Worm (Caenorhabditis elegans) whole organism, L4 larva: Measurements from ENCODE around the gene adt-1.

ENCODE experiments used
- F10B5.3 ChIP-seq: sonication (generic microtip); optimal IDR thresholded peaks from 2 replicates; lab custom pipeline; 2016; ENCODE audit warnings: mild to moderate bottlenecking, missing genetic modification characterization, missing compliant biosample characterization
- F37D6.2 ChIP-seq: sonication (generic microtip); optimal IDR thresholded peaks from 2 replicates; lab custom pipeline; 2016; ENCODE audit warnings: mild to moderate bottlenecking, missing genetic modification characterization, missing compliant biosample characterization
- R02D3.7 ChIP-seq: fragments of 150-350 bp; sonication (generic microtip); optimal IDR thresholded peaks from 3 replicates; lab custom pipeline; 2014; ENCODE audit warnings: missing biosample characterization, missing genetic modification characterization
- T26A8.4 ChIP-seq: fragments of 200-800 bp; sonication (Bioruptor generic); IDR thresholded peaks from 2 replicates; pipeline ENCODE4 v1.3.6; 2022; ENCODE audit warnings: missing genetic modification characterization, missing compliant biosample characterization
- Y105C5A.15 ChIP-seq: fragments of 200-800 bp; sonication (Bioruptor generic); IDR thresholded peaks from 2 replicates; pipeline ENCODE4 v1.3.6; 2022; ENCODE audit warnings: missing genetic modification characterization, missing compliant biosample characterization
- Y48G9A.11 ChIP-seq: fragments of 200-800 bp; sonication (Bioruptor generic); IDR thresholded peaks from 2 replicates; pipeline ENCODE4 v1.3.6; 2022; ENCODE audit warnings: missing genetic modification reagents, missing genetic modification characterization, missing compliant biosample characterization
- Y75B8A.6 ChIP-seq: fragments of 200-800 bp; sonication (Bioruptor generic); IDR thresholded peaks from 2 replicates; pipeline ENCODE4 v1.3.6; 2022; ENCODE audit warnings: missing genetic modification reagents, missing genetic modification characterization, missing compliant biosample characterization
- ZK337.2 ChIP-seq: fragments of 200-800 bp; sonication (Bioruptor generic); IDR thresholded peaks from 2 replicates; pipeline ENCODE4 v1.3.6; 2022; ENCODE audit warnings: missing genetic modification reagents, missing genetic modification characterization, missing compliant biosample characterization
- aha-1 ChIP-seq: fragments of 150-350 bp; peaks from one replicate; lab custom pipeline; 2014; ENCODE audit warnings: missing biosample characterization, missing genetic modification characterization
- ceh-28 ChIP-seq: fragments of 150-350 bp; optimal IDR thresholded peaks from 2 replicates; lab custom pipeline; 2014; ENCODE audit warnings: missing biosample characterization, missing genetic modification reagents, missing genetic modification characterization
- ceh-32 ChIP-seq: sonication (generic microtip); optimal IDR thresholded peaks from 2 replicates; lab custom pipeline; 2016; ENCODE audit warnings: mild to moderate bottlenecking, missing genetic modification characterization, missing compliant biosample characterization; ENCODE audit not compliant: poor library complexity
- ceh-44 ChIP-seq: fragments of 200-800 bp; sonication (Bioruptor generic); IDR thresholded peaks from 2 replicates; pipeline ENCODE4 v1.3.6; 2022; ENCODE audit warnings: missing genetic modification reagents, missing genetic modification characterization, missing compliant biosample characterization
- ceh-62 ChIP-seq: sonication (generic microtip); optimal IDR thresholded peaks from 2 replicates; lab custom pipeline; 2017; ENCODE audit warnings: missing biosample characterization, missing genetic modification characterization
- cey-2 ChIP-seq: sonication (generic microtip); optimal IDR thresholded peaks from 3 replicates; lab custom pipeline; 2017; ENCODE audit warnings: missing genetic modification characterization, mild to moderate bottlenecking, missing compliant biosample characterization, antibody characterized with exemption, borderline replicate concordance; ENCODE audit not compliant: insufficient read depth
- daf-16 ChIP-seq, 3 experiments: sonication (generic microtip); optimal IDR thresholded peaks; 2 replicates each; lab custom pipeline; 2016 to 2017; ENCODE audit warnings: missing genetic modification characterization in 3 of 3, missing genetic modification reagents in 3 of 3, mild to moderate bottlenecking in 2 of 3, missing compliant biosample characterization in 2 of 3, missing biosample characterization in 1 of 3, moderate library complexity in 1 of 3
- daf-8 ChIP-seq: fragments of 200-800 bp; sonication (Bioruptor generic); IDR thresholded peaks from 2 replicates; pipeline ENCODE4 v1.3.6; 2022; ENCODE audit warnings: missing genetic modification characterization, missing compliant biosample characterization
- dmd-6 ChIP-seq: fragments of 200-800 bp; sonication (Bioruptor generic); IDR thresholded peaks from 2 replicates; pipeline ENCODE4 v1.3.6; 2022; ENCODE audit warnings: missing genetic modification reagents, missing genetic modification characterization, missing compliant biosample characterization
- duxl-1 ChIP-seq: sonication (generic microtip); optimal IDR thresholded peaks from 2 replicates; lab custom pipeline; 2016; ENCODE audit warnings: mild to moderate bottlenecking, missing genetic modification characterization, moderate library complexity, missing compliant biosample characterization; ENCODE audit not compliant: poor library complexity
- dve-1 ChIP-seq: sonication (generic microtip); optimal IDR thresholded peaks from 2 replicates; lab custom pipeline; 2017; ENCODE audit warnings: antibody characterized with exemption, mild to moderate bottlenecking, missing genetic modification characterization, missing compliant biosample characterization; ENCODE audit not compliant: insufficient read depth
- fkh-10 ChIP-seq: fragments of 150-350 bp; optimal IDR thresholded peaks from 2 replicates; lab custom pipeline; 2014; ENCODE audit warnings: missing biosample characterization, missing genetic modification reagents, missing genetic modification characterization
- hlh-11 ChIP-seq: fragments of 200-800 bp; sonication (Bioruptor generic); optimal IDR thresholded peaks from 2 replicates; lab custom pipeline; 2018; ENCODE audit warnings: mild to moderate bottlenecking, missing genetic modification characterization, missing compliant biosample characterization
- hlh-30 ChIP-seq: sonication (generic microtip); optimal IDR thresholded peaks from 2 replicates; lab custom pipeline; 2017; ENCODE audit warnings: antibody characterized with exemption, mild to moderate bottlenecking, missing genetic modification characterization, missing compliant biosample characterization; ENCODE audit not compliant: insufficient read depth
- hmg-1.1 ChIP-seq: fragments of 200-800 bp; sonication (Bioruptor generic); IDR thresholded peaks from 2 replicates; pipeline ENCODE4 v1.3.6; 2022; ENCODE audit warnings: missing genetic modification reagents, missing genetic modification characterization, missing compliant biosample characterization
- jun-1 ChIP-seq: fragments of 150-350 bp; optimal IDR thresholded peaks from 2 replicates; lab custom pipeline; 2014; ENCODE audit warnings: missing biosample characterization, missing genetic modification reagents, missing genetic modification characterization
- lin-13 ChIP-seq: fragments of 150-350 bp; optimal IDR thresholded peaks from 2 replicates; lab custom pipeline; 2014; ENCODE audit warnings: missing biosample characterization, missing genetic modification reagents, missing genetic modification characterization
- lin-29 ChIP-seq: fragments of 200-800 bp; sonication (Bioruptor generic); IDR thresholded peaks from 2 replicates; pipeline ENCODE4 v1.3.6; 2022; ENCODE audit warnings: missing genetic modification reagents, missing genetic modification characterization, missing compliant biosample characterization
- lsy-2 ChIP-seq, 2 experiments: fragments of 150-350 bp in 1 of 2; sonication (generic microtip) in 1 of 2; optimal IDR thresholded peaks; 2 replicates each; lab custom pipeline; 2014 to 2017; ENCODE audit warnings: missing biosample characterization in 2 of 2, missing genetic modification characterization in 2 of 2
- mdl-1 ChIP-seq, 2 experiments: fragments of 150-350 bp in 1 of 2; sonication (generic microtip) in 1 of 2; optimal IDR thresholded peaks; 2 replicates each; lab custom pipeline; 2014 to 2017; ENCODE audit warnings: missing biosample characterization in 2 of 2, missing genetic modification characterization in 2 of 2
- mdt-29 ChIP-seq: fragments of 200-800 bp; sonication (Bioruptor generic); IDR thresholded peaks from 2 replicates; pipeline ENCODE4 v1.3.6; 2022; ENCODE audit warnings: missing genetic modification reagents, missing genetic modification characterization, missing compliant biosample characterization
- mxl-2 ChIP-seq: fragments of 200-800 bp; sonication (Bioruptor generic); conservative IDR thresholded peaks from 2 replicates; pipeline ENCODE4 v1.3.6; 2022; ENCODE audit warnings: missing genetic modification reagents, missing genetic modification characterization, missing compliant biosample characterization
- nhr-28 ChIP-seq: fragments of 150-350 bp; optimal IDR thresholded peaks from 2 replicates; lab custom pipeline; 2014; ENCODE audit warnings: missing biosample characterization, missing genetic modification characterization
- nhr-42 ChIP-seq: fragments of 200-800 bp; sonication (Bioruptor generic); IDR thresholded peaks from 2 replicates; pipeline ENCODE4 v1.3.6; 2022; ENCODE audit warnings: missing genetic modification characterization, missing compliant biosample characterization
- pha-4 ChIP-seq, 2 experiments: fragments of 150-350 bp in 1 of 2; fragments of 200-800 bp in 1 of 2; sonication (Bioruptor generic) in 1 of 2; IDR thresholded peaks in 1 of 2; optimal IDR thresholded peaks in 1 of 2; 2 replicates each; pipeline versions ENCODE4 v1.3.6 to Lab custom; 2014 to 2022; ENCODE audit warnings: missing genetic modification characterization in 2 of 2, missing genetic modification reagents in 2 of 2, missing biosample characterization in 1 of 2, missing compliant biosample characterization in 1 of 2
- php-3 ChIP-seq: fragments of 200-800 bp; sonication (Bioruptor generic); IDR thresholded peaks from 2 replicates; pipeline ENCODE4 v1.3.6; 2022; ENCODE audit warnings: missing genetic modification reagents, missing genetic modification characterization, missing compliant biosample characterization
- skn-1 ChIP-seq: fragments of 150-350 bp; optimal IDR thresholded peaks from 2 replicates; lab custom pipeline; 2014; ENCODE audit warnings: missing biosample characterization, missing genetic modification characterization
- snpc-1.2 ChIP-seq: fragments of 200-800 bp; sonication (Bioruptor generic); IDR thresholded peaks from 2 replicates; pipeline ENCODE4 v1.3.6; 2022; ENCODE audit warnings: missing genetic modification reagents, missing genetic modification characterization, missing compliant biosample characterization
- spr-1 ChIP-seq: sonication (generic microtip); optimal IDR thresholded peaks from 2 replicates; lab custom pipeline; 2016; ENCODE audit warnings: mild to moderate bottlenecking, missing genetic modification characterization, missing compliant biosample characterization
- tag-97 ChIP-seq: fragments of 200-800 bp; sonication (Bioruptor generic); IDR thresholded peaks from 2 replicates; pipeline ENCODE4 v1.3.6; 2022; ENCODE audit warnings: missing genetic modification characterization, missing compliant biosample characterization
- tra-1 ChIP-seq: fragments of 200-800 bp; sonication (Bioruptor generic); IDR thresholded peaks from 2 replicates; pipeline ENCODE4 v1.3.6; 2022; ENCODE audit warnings: missing genetic modification reagents, missing genetic modification characterization, missing compliant biosample characterization
- unc-62 ChIP-seq, 3 experiments: fragments of 150-350 bp in 1 of 3; sonication (generic microtip); optimal IDR thresholded peaks in 2 of 3; peaks in 1 of 3; 1 replicate in 1 of 3; 2 replicates in 2 of 3; lab custom pipeline; 2014 to 2017; ENCODE audit warnings: missing biosample characterization in 3 of 3, missing genetic modification characterization in 3 of 3, missing genetic modification reagents in 3 of 3, missing genotype in 1 of 3
- zfp-2 ChIP-seq: sonication (generic microtip); optimal IDR thresholded peaks from 2 replicates; lab custom pipeline; 2016; ENCODE audit warnings: mild to moderate bottlenecking, missing genetic modification characterization, missing compliant biosample characterization
- zip-2 ChIP-seq: fragments of 150-350 bp; optimal IDR thresholded peaks from 2 replicates; lab custom pipeline; 2014; ENCODE audit warnings: missing biosample characterization, missing genetic modification characterization
- ztf-11 ChIP-seq: fragments of 150-350 bp; optimal IDR thresholded peaks from 2 replicates; lab custom pipeline; 2014; ENCODE audit warnings: missing biosample characterization, missing genetic modification characterization

Gene adt-1

ce11 chrX:12664987-12665451 is 13.6 kb upstream of the adt-1 start (continued):
- TF ChIP-seq hlh-30 (tag; lab: Kevin White, UChicago) (peak; percentile 86), lin-13 (peak; percentile 20), F10B5.3 (peak; percentile 59)
- TF ChIP-seq, all 104 proteins: peak for 75

ce11 chrX:12665799-12666198 is 12.8 kb upstream of the adt-1 start:
- no peak for TF ChIP-seq pha-4 (GFP tag; IDR thresholded peaks at IDR 0.05; lab: Robert Waterston, UW)
- no peak for TF ChIP-seq pha-4 (tag; optimal IDR thresholded peaks at IDR 0.05; lab: Kevin White, UChicago)
- 0 out of 2 replicates have a peak, but pooled peaks have one; percentile 29 for TF ChIP-seq mxl-2 (GFP tag; lab: Robert Waterston, UW)
- TF ChIP-seq aha-1 (tag; lab: Kevin White, UChicago) = peak; percentile 41
- TF ChIP-seq jun-1 = no peak
- TF ChIP-seq lin-29 = no peak
- no peak for TF ChIP-seq ceh-28 (tag; lab: Kevin White, UChicago)
- TF ChIP-seq tra-1 (GFP tag; lab: Robert Waterston, UW) = no peak
- TF ChIP-seq hmg-1.1 (GFP tag; lab: Robert Waterston, UW) = 0 out of 2 replicates have a peak, but pooled peaks have one; percentile 20
- peak in 1 of 2 experiments; percentile 35 for TF ChIP-seq unc-62 (GFP tag; optimal IDR thresholded peaks at IDR 0.05 in 1 of 2; lab: Kevin White, UChicago)
- no peak for TF ChIP-seq unc-62 (tag; optimal IDR thresholded peaks at IDR 0.05; lab: Kevin White, UChicago)

ce11 chrX:12667804-12668511 is 10.7 kb upstream of the adt-1 start, which contains the start of gene nhr-17:
Gene nhr-17 (minus strand): TSS chrX:12667854.
- TF ChIP-seq duxl-1 (tag; lab: Kevin White, UChicago) = no peak
- TF ChIP-seq mdl-1 (tag; optimal IDR thresholded peaks at IDR 0.05; lab: Kevin White, UChicago) = peak in 1 of 2 experiments; percentile 8
- TF ChIP-seq ceh-32 (tag; lab: Kevin White, UChicago) = no peak
- TF ChIP-seq cey-2 (tag; lab: Kevin White, UChicago) = no peak
- no peak for TF ChIP-seq snpc-1.2
- TF ChIP-seq Y48G9A.11 (GFP tag; lab: Robert Waterston, UW) = no peak
- peak; percentile 81 for TF ChIP-seq nhr-28 (tag; lab: Kevin White, UChicago)
- TF ChIP-seq dmd-6 (GFP tag; lab: Robert Waterston, UW) = peak; percentile 47
- TF ChIP-seq dve-1 (tag; lab: Kevin White, UChicago) = peak; percentile 76
- no peak for TF ChIP-seq skn-1 (tag; lab: Kevin White, UChicago)
- TF ChIP-seq ceh-62 (tag; lab: Kevin White, UChicago) = no peak
- TF ChIP-seq jun-1 = no peak
- TF ChIP-seq hlh-11 (tag; lab: Kevin White, UChicago) = peak; percentile 60
- TF ChIP-seq Y75B8A.6 (GFP tag; lab: Robert Waterston, UW) = 0 out of 2 replicates have a peak, but pooled peaks have one; percentile 5
- peak; percentile 84 for TF ChIP-seq aha-1 (tag; lab: Kevin White, UChicago)
- TF ChIP-seq T26A8.4 (GFP tag; lab: Robert Waterston, UW) = peak; percentile 44; the same call in 1 of the 2 replicates
- no peak for TF ChIP-seq R02D3.7 (tag; lab: Kevin White, UChicago)
- no peak for TF ChIP-seq zfp-2 (tag; lab: Kevin White, UChicago)
- TF ChIP-seq nhr-42 (GFP tag; lab: Robert Waterston, UW) = 0 out of 2 replicates have a peak, but pooled peaks have one; percentile 9
- no peak for TF ChIP-seq spr-1
- no peak for TF ChIP-seq fkh-10 (GFP tag; lab: Kevin White, UChicago)
- TF ChIP-seq ztf-11 = no peak
- TF ChIP-seq Y105C5A.15 (GFP tag; lab: Robert Waterston, UW) = no peak
- TF ChIP-seq zip-2 (tag; lab: Kevin White, UChicago) = no peak
- TF ChIP-seq ceh-44 (GFP tag; lab: Robert Waterston, UW) = no peak
- TF ChIP-seq F37D6.2 (tag; lab: Kevin White, UChicago) = no peak
- TF ChIP-seq php-3 (GFP tag; lab: Robert Waterston, UW) = no peak
- TF ChIP-seq lsy-2 (tag; optimal IDR thresholded peaks at IDR 0.05; lab: Kevin White, UChicago) = peak in 1 of 2 experiments; percentile 34
- TF ChIP-seq daf-8 (GFP tag; lab: Robert Waterston, UW) = no peak
- TF ChIP-seq unc-62 (GFP tag; optimal IDR thresholded peaks at IDR 0.05 in 1 of 2; lab: Kevin White, UChicago) = peak in 1 of 2 experiments; percentile 88
- no peak for TF ChIP-seq unc-62 (tag; optimal IDR thresholded peaks at IDR 0.05; lab: Kevin White, UChicago)
- no peak for TF ChIP-seq daf-16 (GFP tag; optimal IDR thresholded peaks at IDR 0.05; lab: Kevin White, UChicago)
- TF ChIP-seq daf-16 (tag; optimal IDR thresholded peaks at IDR 0.05; lab: Kevin White, UChicago) = peak; percentile 93
- no peak for TF ChIP-seq tag-97
- no peak for TF ChIP-seq ZK337.2 (GFP tag; lab: Robert Waterston, UW)
- TF ChIP-seq mdt-29 (GFP tag; lab: Robert Waterston, UW) = peak; percentile 95
